Worm (Caenorhabditis elegans): ENCODE measurements around the gene nhr-123.

ce11 chrV:484285-484890, 33.1 kb downstream of the nhr-123 start, which contains the start of gene nhr-212:
- TF ChIP-seq dpl-1 (GFP tag; optimal IDR thresholded peaks at IDR 0.05) (no peak), B0019.2 (GFP tag; conservative IDR thresholded peaks at IDR 0.05) (no peak), sea-2 (GFP tag; IDR thresholded peaks at IDR 0.05) (no peak)

Measured in whole organism, young adult.